Fruit fly (Drosophila melanogaster): ENCODE results near the gene CG14137.

DNA sequence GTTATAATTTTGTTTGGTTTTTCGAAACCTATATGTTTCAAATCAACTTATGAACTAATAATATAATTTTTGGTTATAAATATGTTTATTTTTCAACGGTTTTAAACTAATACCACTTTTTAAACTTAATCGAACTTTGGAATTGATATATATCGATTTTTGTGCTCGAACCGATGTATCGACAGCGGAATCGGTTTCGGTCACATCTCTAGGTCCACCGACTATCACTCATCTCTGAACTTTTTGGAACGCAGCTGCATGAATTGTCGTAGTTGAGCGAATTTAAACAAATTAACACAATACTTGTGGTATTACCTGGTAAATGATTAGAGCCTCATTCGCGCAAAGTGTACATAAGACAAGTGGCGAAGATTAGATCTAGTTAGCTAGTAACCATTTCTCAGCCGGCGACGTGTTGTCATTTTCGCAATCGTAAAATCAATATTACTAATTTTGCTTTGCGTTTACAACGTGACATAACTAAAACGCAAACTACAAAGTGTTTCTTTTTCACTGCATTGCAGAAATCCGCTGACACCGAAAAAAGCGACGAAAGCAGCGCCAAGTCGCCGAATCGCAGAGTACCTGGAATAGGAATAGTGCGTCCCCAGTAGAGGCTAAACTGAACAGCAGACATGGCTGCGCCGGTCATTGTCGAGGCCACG is 28.1 kb upstream of the CG14137 start, which contains the start of gene Apt1:
- TF ChIP-seq cnc (optimal IDR thresholded peaks at IDR 0.05) = no peak
- peak; percentile 77 for TF ChIP-seq CG12768 (GFP tag; optimal IDR thresholded peaks at IDR 0.05)
- TF ChIP-seq Hr96 (GFP tag; optimal IDR thresholded peaks at IDR 0.05) = no peak
- no peak for TF ChIP-seq cic (GFP tag; optimal IDR thresholded peaks at IDR 0.05)
- no peak for TF ChIP-seq CG5204 (GFP tag; optimal IDR thresholded peaks at IDR 0.05)
- TF ChIP-seq tj (GFP tag; optimal IDR thresholded peaks at IDR 0.05) = peak; percentile 83
- no peak for TF ChIP-seq ovo (GFP tag; optimal IDR thresholded peaks at IDR 0.05)
- TF ChIP-seq CG7045 (GFP tag; optimal IDR thresholded peaks at IDR 0.05) = no peak
